Worm (Caenorhabditis elegans) whole organism, midembryonic: ENCODE measurements around the gene F38B7.10.
A peak's percentile ranks its signal among the peaks of the same experiment; 100 is the strongest.
"Not testable (repeated sequence)": the region's sequence is repeated elsewhere in the genome, so short reads cannot be mapped to it uniquely, and the experiment has no call there.

Experiments
- ref-1 ChIP-seq: fragments of 200-800 bp; sonication (Bioruptor generic); conservative IDR thresholded peaks from 2 replicates; pipeline ENCODE4 v1.3.6; 2022; ENCODE audit warnings: missing genetic modification reagents, missing genetic modification characterization, missing compliant biosample characterization
- tab-1 ChIP-seq: fragments of 200-800 bp; sonication (Bioruptor generic); IDR thresholded peaks from 2 replicates; pipeline ENCODE4 v1.3.6; 2022; ENCODE audit warnings: missing genetic modification characterization, missing compliant biosample characterization
- ztf-23 ChIP-seq: fragments of 200-800 bp; sonication (Bioruptor generic); IDR thresholded peaks from 2 replicates; pipeline ENCODE4 v1.3.6; 2022; ENCODE audit warnings: missing genetic modification reagents, missing genetic modification characterization, missing compliant biosample characterization

- TF ChIP-seq tab-1 (GFP tag; lab: Robert Waterston, UW) (0 out of 2 replicates have a peak, but pooled peaks have one; percentile 39), ztf-23 (GFP tag; lab: Robert Waterston, UW) (peak; percentile 68; the same call in 1 of the 2 replicates)
- not testable (repeated sequence) for TF ChIP-seq ref-1 (GFP tag; lab: Robert Waterston, UW)
These were observed 40.4 kb upstream of the F38B7.10 start, which contains the start of the genes C55A6.1 and C55A6.10 for ce11 chrV:11504853-11505397.
